Worm (Caenorhabditis elegans) whole organism, L4/young adult: ENCODE data around the gene glr-1.

ENCODE experiments used
- W03F9.2 ChIP-seq: fragments of 150-350 bp; optimal IDR thresholded peaks from 2 replicates; lab custom pipeline; 2014; ENCODE audit warnings: missing biosample characterization, missing genetic modification characterization
- him-1 ChIP-seq: sonication (generic microtip); optimal IDR thresholded peaks from 2 replicates; lab custom pipeline; 2016; ENCODE audit warnings: missing genotype, missing genetic modification reagents, missing genetic modification characterization, missing compliant biosample characterization

- TF ChIP-seq him-1 (tag; lab: Kevin White, UChicago) (no peak), W03F9.2 (tag; lab: Kevin White, UChicago) (no peak)
These were observed 34.0 kb downstream of the glr-1 start, which contains the start of gene gsto-2 for ce11 chrIII:8554472-8554871.
